Worm (Caenorhabditis elegans) whole organism, mixed stage, embryonic: Measurements from ENCODE around the gene F52H2.1.

ENCODE experiments used
- mep-1 ChIP-seq: fragments of 150-350 bp; optimal IDR thresholded peaks from 2 replicates; lab custom pipeline; 2017; ENCODE audit warnings: missing biosample characterization, missing genetic modification reagents, missing genetic modification characterization, inconsistent platforms
- sem-2 ChIP-seq: fragments of 200-800 bp; sonication (Bioruptor generic); optimal IDR thresholded peaks from 2 replicates; lab custom pipeline; 2018; ENCODE audit warnings: mild to moderate bottlenecking, missing genetic modification characterization, missing compliant biosample characterization
- unc-62 ChIP-seq: fragments of 150-350 bp; optimal IDR thresholded peaks from 2 replicates; lab custom pipeline; 2014; ENCODE audit warnings: missing biosample characterization, missing genetic modification reagents, missing genetic modification characterization

- no peak for TF ChIP-seq unc-62 (GFP tag; lab: Kevin White, UChicago)
- TF ChIP-seq mep-1 (tag; lab: Kevin White, UChicago), result no peak
- TF ChIP-seq sem-2 (GFP tag; lab: Kevin White, UChicago), result no peak
Measured at ce11 chrX:2543353-2543752, 29.5 kb upstream of the F52H2.1 start.
